Worm (Caenorhabditis elegans): Measurements from ENCODE around the gene T23D5.3.

Gene T23D5.3

DNA sequence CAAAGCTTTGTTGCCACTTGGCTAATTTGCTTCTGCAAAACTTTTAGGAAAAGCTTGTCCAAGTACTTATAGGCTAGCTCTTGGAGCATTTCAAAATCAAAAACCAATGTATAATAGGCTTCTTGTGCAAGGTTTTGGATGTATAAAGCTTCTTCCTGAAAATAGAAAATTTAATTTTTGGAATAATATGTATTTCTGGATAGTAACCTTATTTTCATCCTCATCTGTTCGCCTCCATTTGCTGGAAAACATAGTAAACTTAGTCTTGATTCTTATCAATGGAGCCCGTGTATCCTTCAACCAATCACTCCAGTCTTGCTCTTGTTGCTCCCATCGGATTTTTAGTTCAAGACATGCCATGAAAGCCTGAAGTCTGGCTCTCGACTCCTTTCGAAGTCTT is 16.8 kb downstream of the T23D5.3 start, which contains the start of gene Y6E2A.4:
Gene Y6E2A.4, minus strand, starts transcription at position 101 of the 400 bp plus-strand sequence.
- TF ChIP-seq T26A5.8 (tag; optimal IDR thresholded peaks at IDR 0.05) (no peak), efl-1 (GFP tag; optimal IDR thresholded peaks at IDR 0.05) (no peak), ama-1 (optimal IDR thresholded peaks at IDR 0.05) (no peak), ama-1 (GFP tag; optimal IDR thresholded peaks at IDR 0.05) (no peak), xnd-1 (tag; optimal IDR thresholded peaks at IDR 0.05) (no peak), rcor-1 (GFP tag; IDR thresholded peaks at IDR 0.05) (no peak), ztf-18 (tag; optimal IDR thresholded peaks at IDR 0.05) (no peak), ceh-100 (GFP tag; IDR thresholded peaks at IDR 0.05) (no peak), attf-5 (GFP tag; optimal IDR thresholded peaks at IDR 0.05) (no peak), ceh-40 (GFP tag; IDR thresholded peaks at IDR 0.05) (no peak), madf-3 (GFP tag; IDR thresholded peaks at IDR 0.05) (no peak), hsf-1 (GFP tag; IDR thresholded peaks at IDR 0.05) (no peak), chd-7 (tag; optimal IDR thresholded peaks at IDR 0.05) (no peak), nfyb-1 (GFP tag; IDR thresholded peaks at IDR 0.05) (no peak), F55B11.4 (tag; optimal IDR thresholded peaks at IDR 0.05; ENCODE audit: borderline replicate concordance, insufficient read depth) (no peak), ceh-27 (GFP tag; optimal IDR thresholded peaks at IDR 0.05) (no peak)

DNA sequence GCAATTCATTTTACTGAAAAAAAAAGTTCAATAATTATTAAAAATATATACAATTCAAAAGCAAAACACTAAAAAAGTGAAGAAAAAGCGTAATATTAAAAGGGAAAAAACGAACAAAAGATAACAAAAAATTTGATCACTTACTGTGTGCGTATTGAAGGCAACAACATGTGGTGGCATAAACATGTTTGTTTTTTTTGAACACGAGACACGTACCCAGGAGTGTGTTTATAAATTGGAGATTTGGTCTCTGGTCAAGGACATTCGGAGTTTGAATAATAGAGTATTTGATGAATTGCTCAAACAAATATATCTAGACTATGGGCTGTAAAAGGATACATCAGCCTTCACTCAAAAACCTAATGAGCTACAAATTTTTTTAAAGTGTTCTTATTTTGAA is 17.8 kb downstream of the T23D5.3 start:
- TF ChIP-seq hlh-12 (tag; optimal IDR thresholded peaks at IDR 0.05): no peak
- TF ChIP-seq nhr-27 (tag; optimal IDR thresholded peaks at IDR 0.05): no peak
- TF ChIP-seq him-1 (tag; optimal IDR thresholded peaks at IDR 0.05): no peak
- no peak for TF ChIP-seq rec-8 (tag; optimal IDR thresholded peaks at IDR 0.05)
- no peak for TF ChIP-seq mxl-1 (tag; optimal IDR thresholded peaks at IDR 0.05)
- TF ChIP-seq F10E7.11 (tag; optimal IDR thresholded peaks at IDR 0.05): no peak
- TF ChIP-seq bed-1 (GFP tag; IDR thresholded peaks at IDR 0.05): no peak
- no peak for TF ChIP-seq Y67H2A.10 (GFP tag; conservative IDR thresholded peaks at IDR 0.05)
- TF ChIP-seq dpff-1 (tag; optimal IDR thresholded peaks at IDR 0.05): no peak
- TF ChIP-seq lir-1 (GFP tag; conservative IDR thresholded peaks at IDR 0.05): no peak
- TF ChIP-seq nfya-1 (tag; optimal IDR thresholded peaks at IDR 0.05; ENCODE audit: borderline replicate concordance, insufficient read depth): no peak
- TF ChIP-seq let-526 (GFP tag; IDR thresholded peaks at IDR 0.05): no peak
- no peak for TF ChIP-seq Y79H2A.3 (GFP tag; conservative IDR thresholded peaks at IDR 0.05)
- no peak for TF ChIP-seq cebp-2 (GFP tag; IDR thresholded peaks at IDR 0.05)
- no peak for TF ChIP-seq madf-3 (GFP tag; IDR thresholded peaks at IDR 0.05)
- no peak for TF ChIP-seq let-607 (tag; optimal IDR thresholded peaks at IDR 0.05)
- no peak for TF ChIP-seq madf-8 (GFP tag; conservative IDR thresholded peaks at IDR 0.05)
- no peak for TF ChIP-seq C17E4.6 (GFP tag; IDR thresholded peaks at IDR 0.05)
- no peak for TF ChIP-seq attf-3 (GFP tag; conservative IDR thresholded peaks at IDR 0.05)
- TF ChIP-seq dpl-1 (GFP tag; optimal IDR thresholded peaks at IDR 0.05): no peak

DNA sequence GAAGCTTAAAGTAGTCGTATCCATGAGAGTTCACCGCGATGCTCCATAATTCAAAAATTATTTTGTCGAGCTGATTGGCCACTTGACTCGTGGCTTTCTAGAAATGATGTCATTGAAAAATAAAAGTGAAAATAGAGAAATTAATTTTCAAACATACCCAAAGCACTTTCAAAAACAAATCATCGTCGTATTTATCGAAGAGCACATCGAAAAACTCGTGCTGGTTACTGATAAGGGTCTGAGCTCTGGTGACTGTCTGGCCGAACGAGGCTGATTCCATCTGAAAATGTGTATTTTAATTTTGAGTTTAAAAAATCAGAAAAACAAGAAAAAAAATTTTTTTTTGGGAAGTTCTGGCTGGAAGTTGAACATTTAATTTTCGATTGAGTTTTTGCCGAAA is 21.1 kb downstream of the T23D5.3 start:
- TF ChIP-seq ztf-26 (tag; optimal IDR thresholded peaks at IDR 0.05) (no peak), ztf-6 (GFP tag; IDR thresholded peaks at IDR 0.05) (no peak), T26A5.8 (tag; optimal IDR thresholded peaks at IDR 0.05) (no peak), lsl-1 (GFP tag; optimal IDR thresholded peaks at IDR 0.05) (no peak), F57C9.4 (tag; optimal IDR thresholded peaks at IDR 0.05) (no peak), madf-6 (GFP tag; IDR thresholded peaks at IDR 0.05) (no peak), athp-1 (tag; optimal IDR thresholded peaks at IDR 0.05) (no peak), sptf-2 (GFP tag; optimal IDR thresholded peaks at IDR 0.05) (no peak), ztf-25 (GFP tag; IDR thresholded peaks at IDR 0.05) (no peak), F57A8.1 (GFP tag; optimal IDR thresholded peaks at IDR 0.05) (no peak), nhr-179 (tag; optimal IDR thresholded peaks at IDR 0.05) (no peak), sdz-38 (tag; optimal IDR thresholded peaks at IDR 0.05) (no peak), ets-4 (GFP tag; optimal IDR thresholded peaks at IDR 0.05) (no peak), ekl-4 (GFP tag; IDR thresholded peaks at IDR 0.05) (no peak)

All from whole organism, young adult.